Fruit fly (Drosophila melanogaster) S2 (cell line): ENCODE measurements around the gene Srg3.

Experiments used
- CG8478 ChIP-seq: fragments of >200 bp; optimal IDR thresholded peaks from 2 replicates; lab custom pipeline; 2018
- CTCF ChIP-seq, 2 experiments: fragments of >200 bp; optimal IDR thresholded peaks; 2 replicates each; lab custom pipeline; 2018

dm6 chr3L:9441907-9442479 is 1.0 kb upstream of the Srg3 start, which contains the start of the genes Bet3 and Nf-YA:
- TF ChIP-seq CG8478 (no peak), CTCF (optimal IDR thresholded peaks at IDR 0.05; lab: Kevin White, UChicago) (peak in 1 of 2 experiments; percentile 34)
